Worm (Caenorhabditis elegans): ENCODE data around the gene prkl-1.

The prkl-1 gene

DNA sequence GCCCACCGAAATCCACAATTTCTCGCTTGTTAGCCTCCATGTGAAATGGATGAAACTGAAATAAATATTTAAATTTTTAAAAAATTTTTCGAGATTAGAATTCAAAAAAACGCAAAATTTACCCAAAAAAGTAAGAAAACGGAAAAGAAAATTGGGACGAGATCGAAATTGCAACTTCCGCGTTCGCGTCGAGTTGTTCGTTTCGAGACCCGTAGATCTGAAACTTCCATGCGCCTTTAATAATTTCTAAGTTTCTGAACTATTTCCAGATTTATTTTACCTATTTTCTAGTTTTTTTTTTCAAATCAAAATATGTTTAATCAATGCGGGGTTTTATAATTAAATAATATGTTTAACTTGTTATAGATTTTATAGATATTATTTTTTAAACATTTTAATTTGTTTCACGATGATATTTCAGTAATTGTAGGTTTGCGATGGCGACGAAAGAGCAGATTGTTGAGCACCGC is 9.6 kb downstream of the prkl-1 start, which contains the start of the genes pgl-1 and him-3:
Gene pgl-1 (minus strand): TSS at position 230 of the 470 bp plus-strand sequence.
Gene him-3 (plus strand): TSS at position 420 of the 470 bp plus-strand sequence.
- TF ChIP-seq pbrm-1 (GFP tag; IDR thresholded peaks at IDR 0.05) (no peak), F33H1.4 (GFP tag; IDR thresholded peaks at IDR 0.05) (peak; percentile 72), rec-8 (tag; optimal IDR thresholded peaks at IDR 0.05) (no peak), mcd-1 (GFP tag; IDR thresholded peaks at IDR 0.05) (no peak), madf-6 (GFP tag; IDR thresholded peaks at IDR 0.05) (peak; percentile 52), snpc-4 (GFP tag; optimal IDR thresholded peaks at IDR 0.05) (no peak), snpc-4 (tag; optimal IDR thresholded peaks at IDR 0.05) (peak in 2 of 4 experiments; percentile 9 to 17), efl-1 (GFP tag; optimal IDR thresholded peaks at IDR 0.05) (peak; percentile 56), F57A8.1 (GFP tag; optimal IDR thresholded peaks at IDR 0.05) (no peak)

DNA sequence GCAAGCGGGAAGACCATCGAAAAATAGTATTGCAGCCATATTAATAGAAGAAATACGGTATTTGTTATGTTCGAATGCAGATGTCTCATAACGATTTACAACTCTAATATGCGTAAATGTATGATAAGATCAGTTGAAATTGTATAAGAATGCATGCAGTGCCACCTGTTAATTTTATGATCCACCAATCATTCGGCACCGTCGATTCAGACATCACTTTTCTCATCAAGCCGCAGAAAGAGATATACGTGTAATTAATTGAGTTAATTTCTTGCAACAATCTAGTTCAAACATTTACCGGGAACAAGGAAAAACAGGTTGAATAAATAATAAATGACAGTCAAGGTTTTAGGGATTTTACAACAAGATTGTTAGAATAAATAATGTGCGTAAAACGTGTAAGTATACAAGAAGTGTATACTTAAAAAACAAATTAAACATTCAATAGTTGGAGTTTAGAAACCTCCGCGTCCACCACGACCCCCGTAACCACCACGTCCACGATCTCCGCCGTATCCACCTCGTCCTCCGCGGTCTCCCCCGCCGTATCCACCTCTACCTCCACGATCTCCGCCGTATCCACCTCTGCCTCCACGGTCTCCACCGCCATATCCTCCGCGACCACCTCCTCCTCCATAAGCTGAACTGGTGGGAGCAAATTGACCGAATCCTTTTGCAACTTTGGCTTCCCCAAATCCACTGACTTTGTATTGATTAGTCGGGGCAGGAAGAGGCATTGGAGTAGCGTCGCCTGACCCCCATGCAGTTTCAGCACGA is 12.4 kb downstream of the prkl-1 start:
- TF ChIP-seq ceh-58 (GFP tag; IDR thresholded peaks at IDR 0.05) (0 out of 2 replicates have a peak, but pooled peaks have one; percentile 66), F49E8.2 (tag; optimal IDR thresholded peaks at IDR 0.05; ENCODE audit: insufficient read depth) (peak; percentile 82), ztf-25 (GFP tag; IDR thresholded peaks at IDR 0.05) (no peak), atf-7 (tag; optimal IDR thresholded peaks at IDR 0.05) (no peak), K11D2.4 (GFP tag; IDR thresholded peaks at IDR 0.05) (no peak), efl-1 (GFP tag; optimal IDR thresholded peaks at IDR 0.05) (peak; percentile 0), mel-28 (tag; optimal IDR thresholded peaks at IDR 0.05; ENCODE audit: borderline replicate concordance) (no peak), F37B4.10 (GFP tag; IDR thresholded peaks at IDR 0.05) (no peak), rcor-1 (GFP tag; IDR thresholded peaks at IDR 0.05) (peak; percentile 75), F22D6.2 (tag; optimal IDR thresholded peaks at IDR 0.05) (no peak), mxl-1 (tag; optimal IDR thresholded peaks at IDR 0.05) (no peak), ztf-6 (GFP tag; IDR thresholded peaks at IDR 0.05) (no peak), rec-8 (tag; optimal IDR thresholded peaks at IDR 0.05) (no peak), F33H1.4 (GFP tag; IDR thresholded peaks at IDR 0.05) (peak; percentile 44), attf-5 (GFP tag; optimal IDR thresholded peaks at IDR 0.05) (no peak), nfya-2 (GFP tag; IDR thresholded peaks at IDR 0.05) (no peak), let-526 (GFP tag; IDR thresholded peaks at IDR 0.05) (no peak), ztf-18 (tag; optimal IDR thresholded peaks at IDR 0.05) (peak; percentile 15), gei-17 (GFP tag; optimal IDR thresholded peaks at IDR 0.05) (no peak), ets-4 (GFP tag; optimal IDR thresholded peaks at IDR 0.05) (no peak), madf-6 (GFP tag; IDR thresholded peaks at IDR 0.05) (peak; percentile 76), F55B11.4 (tag; optimal IDR thresholded peaks at IDR 0.05; ENCODE audit: borderline replicate concordance, insufficient read depth) (no peak), lir-1 (GFP tag; conservative IDR thresholded peaks at IDR 0.05) (no peak), aptf-2 (GFP tag; conservative IDR thresholded peaks at IDR 0.05) (no peak), cebp-2 (GFP tag; IDR thresholded peaks at IDR 0.05) (peak; percentile 75; the same call in 1 of the 2 replicates), athp-1 (tag; optimal IDR thresholded peaks at IDR 0.05) (peak; percentile 62), hmg-1.2 (GFP tag; IDR thresholded peaks at IDR 0.05) (peak; percentile 36; the same call in 1 of the 2 replicates), nhr-90 (tag; optimal IDR thresholded peaks at IDR 0.05) (no peak), chd-7 (tag; optimal IDR thresholded peaks at IDR 0.05) (no peak), akir-1 (GFP tag; optimal IDR thresholded peaks at IDR 0.05) (no peak), ztf-28 (GFP tag; IDR thresholded peaks at IDR 0.05) (no peak), B0336.3 (GFP tag; IDR thresholded peaks at IDR 0.05) (peak; percentile 51), ekl-4 (GFP tag; IDR thresholded peaks at IDR 0.05) (peak; percentile 84), egl-18 (GFP tag; IDR thresholded peaks at IDR 0.05) (peak; percentile 78; the same call in 1 of the 2 replicates), bed-1 (GFP tag; IDR thresholded peaks at IDR 0.05) (no peak), lag-1 (GFP tag; IDR thresholded peaks at IDR 0.05) (no peak), B0035.1 (tag; optimal IDR thresholded peaks at IDR 0.05) (no peak), K12H6.12 (tag; optimal IDR thresholded peaks at IDR 0.05) (no peak), egl-44 (GFP tag; IDR thresholded peaks at IDR 0.05) (no peak), hsf-1 (GFP tag; IDR thresholded peaks at IDR 0.05) (peak; percentile 80)
